Fruit fly (Drosophila melanogaster) whole organism: Measurements from ENCODE around the gene Alg1.

ENCODE experiments used
- CG8478 ChIP-seq: fragments of >200 bp; optimal IDR thresholded peaks from 2 replicates; lab custom pipeline; 2018; ENCODE audit warnings: inconsistent platforms
- psq ChIP-seq: fragments of >200 bp; optimal IDR thresholded peaks from 2 replicates; lab custom pipeline; 2017

DNA sequence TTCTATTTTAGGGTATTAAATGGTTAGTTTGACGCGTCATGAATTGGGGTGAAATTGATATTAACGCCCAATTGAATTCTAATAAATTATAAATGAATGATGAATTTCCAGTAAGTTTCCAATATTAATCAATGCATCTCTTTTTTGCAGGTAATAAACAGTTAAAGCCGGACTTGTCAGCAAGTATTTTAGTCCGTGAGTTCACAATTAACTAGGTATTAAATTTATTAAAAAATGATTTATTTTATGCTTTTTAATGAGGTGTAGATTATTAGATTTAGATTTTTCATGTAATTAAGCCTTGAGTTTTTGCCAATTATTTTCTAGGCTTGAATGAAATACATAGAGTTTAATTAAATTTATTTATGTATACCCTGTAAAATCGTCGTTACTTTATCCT, 10.8 kb upstream of the Alg1 start:
- TF ChIP-seq CG8478 (no peak), psq (lab: Kevin White, UChicago) (no peak)
